Worm (Caenorhabditis elegans): ENCODE results near the gene F41B5.1.

Gene F41B5.1

DNA sequence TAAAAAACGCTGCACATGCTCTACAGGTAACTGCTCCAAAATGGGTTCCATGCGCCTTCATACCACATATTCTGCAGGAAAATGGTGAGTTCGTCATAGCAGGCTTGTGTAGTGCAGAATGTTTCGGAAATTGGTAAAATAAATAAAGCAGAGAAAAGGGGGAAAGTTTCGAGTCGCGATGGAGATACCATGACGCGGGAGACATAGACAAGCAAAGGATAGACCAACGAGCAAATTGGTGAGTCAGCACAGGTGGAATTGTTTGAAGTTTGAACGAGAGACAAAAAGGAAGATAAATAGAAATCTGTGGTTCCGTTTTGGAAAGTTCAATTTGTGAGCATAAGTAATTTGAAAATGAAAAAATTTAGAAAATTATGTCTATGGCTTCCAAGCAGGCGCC, 35.0 kb downstream of the F41B5.1 start, which contains the start of gene nhr-225:
TSS of gene nhr-225 (minus strand) at position 146 of the 400 bp plus-strand sequence.
- TF ChIP-seq fkh-8 (tag; optimal IDR thresholded peaks at IDR 0.05) (no peak), fkh-4 (tag; optimal IDR thresholded peaks at IDR 0.05; ENCODE audit: borderline replicate concordance) (no peak), hlh-4 (tag; optimal IDR thresholded peaks at IDR 0.05) (no peak), elt-3 (tag; optimal IDR thresholded peaks at IDR 0.05) (no peak), zip-4 (GFP tag; optimal IDR thresholded peaks at IDR 0.05) (no peak), lir-3 (tag; optimal IDR thresholded peaks at IDR 0.05; ENCODE audit: poor library complexity) (no peak), ztf-11 (tag; optimal IDR thresholded peaks at IDR 0.05) (no peak), nhr-19 (GFP tag; conservative IDR thresholded peaks at IDR 0.05) (no peak), unc-98 (GFP tag; IDR thresholded peaks at IDR 0.05) (no peak), snu-23 (GFP tag; optimal IDR thresholded peaks at IDR 0.05) (no peak), jun-1 (tag; optimal IDR thresholded peaks at IDR 0.05) (no peak), aly-2 (tag; optimal IDR thresholded peaks at IDR 0.05) (no peak), nhr-12 (tag; optimal IDR thresholded peaks at IDR 0.05) (no peak)

DNA sequence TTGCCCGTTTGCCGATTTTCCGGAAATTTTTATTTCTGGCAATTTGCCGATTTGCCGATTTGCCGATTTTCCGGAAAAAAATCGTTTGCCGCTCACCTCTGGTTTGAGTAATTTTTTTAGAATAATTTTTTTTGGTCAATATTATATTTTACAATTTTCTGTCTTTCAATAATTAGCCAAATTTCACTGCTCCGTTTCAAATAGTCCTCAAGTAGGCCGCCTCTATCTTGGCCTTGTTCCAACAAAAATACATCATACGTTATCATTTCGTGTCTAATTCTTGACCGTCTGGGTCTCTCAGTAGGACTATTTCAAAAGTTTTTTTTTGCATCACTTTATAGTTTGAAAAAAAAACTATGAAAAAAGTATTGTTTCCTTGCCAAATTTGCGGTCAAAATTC, 36.9 kb downstream of the F41B5.1 start, which contains the start of gene nhr-115:
TSS of gene nhr-115 (plus strand) at position 301 of the 400 bp plus-strand sequence.
- TF ChIP-seq nhr-28 (tag; optimal IDR thresholded peaks at IDR 0.05) (no peak), dpl-1 (GFP tag; optimal IDR thresholded peaks at IDR 0.05) (no peak), unc-130 (tag; optimal IDR thresholded peaks at IDR 0.05) (no peak), sup-37 (GFP tag; optimal IDR thresholded peaks at IDR 0.05) (no peak), lin-39 (tag; optimal IDR thresholded peaks at IDR 0.05) (no peak), tlp-1 (tag; optimal IDR thresholded peaks at IDR 0.05) (no peak), pag-3 (tag; optimal IDR thresholded peaks at IDR 0.05; ENCODE audit: borderline replicate concordance, insufficient read depth) (no peak), aly-2 (tag; optimal IDR thresholded peaks at IDR 0.05) (no peak), isw-1 (GFP tag; IDR thresholded peaks at IDR 0.05) (no peak), jun-1 (tag; optimal IDR thresholded peaks at IDR 0.05) (no peak), vab-15 (tag; optimal IDR thresholded peaks at IDR 0.05) (no peak), lsy-2 (tag; optimal IDR thresholded peaks at IDR 0.05) (no peak), lir-3 (tag; optimal IDR thresholded peaks at IDR 0.05; ENCODE audit: poor library complexity) (no peak), elt-2 (tag; optimal IDR thresholded peaks at IDR 0.05) (no peak), fos-1 (tag; optimal IDR thresholded peaks at IDR 0.05) (no peak), zip-4 (GFP tag; optimal IDR thresholded peaks at IDR 0.05) (no peak), efl-3 (GFP tag; optimal IDR thresholded peaks at IDR 0.05) (no peak), egl-27 (tag; optimal IDR thresholded peaks at IDR 0.05) (no peak), fkh-8 (tag; optimal IDR thresholded peaks at IDR 0.05) (no peak)

ce11 chrV:2294577-2294976, 39.2 kb downstream of the F41B5.1 start, which contains the start of gene nhr-226:
Gene nhr-226, plus strand, starts transcription at chrV:2294877.
- no peak for TF ChIP-seq lin-13 (GFP tag; optimal IDR thresholded peaks at IDR 0.05)
- no peak for TF ChIP-seq lin-15B (tag; optimal IDR thresholded peaks at IDR 0.05)
- TF ChIP-seq ztf-11 (tag; optimal IDR thresholded peaks at IDR 0.05): no peak
- no peak for TF ChIP-seq nhr-71 (tag; optimal IDR thresholded peaks at IDR 0.05)
- no peak for TF ChIP-seq hlh-17 (GFP tag; optimal IDR thresholded peaks at IDR 0.05; ENCODE audit: borderline replicate concordance)
- no peak for TF ChIP-seq ets-5 (GFP tag; IDR thresholded peaks at IDR 0.05)
- TF ChIP-seq nhr-47 (tag; optimal IDR thresholded peaks at IDR 0.05): no peak
- TF ChIP-seq C34B4.2 (tag; optimal IDR thresholded peaks at IDR 0.05): no peak
- TF ChIP-seq ceh-90 (tag; optimal IDR thresholded peaks at IDR 0.05): no peak

DNA sequence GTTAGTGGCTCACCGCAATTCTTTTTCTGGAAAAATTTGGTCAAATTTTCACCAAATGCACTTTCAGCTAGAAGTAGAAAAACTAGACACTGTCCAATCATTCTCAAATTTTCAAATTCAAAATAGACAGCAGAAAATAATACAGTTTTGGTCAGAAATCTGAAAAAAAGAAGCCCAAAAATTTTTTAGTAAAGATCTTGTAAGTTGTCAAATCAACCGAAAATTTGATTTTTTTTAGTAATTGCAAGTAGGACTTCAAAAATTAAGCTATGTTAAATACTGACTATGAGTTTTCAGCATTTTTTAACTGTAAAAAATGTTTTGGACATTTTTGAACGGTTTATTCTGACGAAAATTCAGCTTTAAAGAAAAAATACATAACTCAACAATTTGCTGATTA, 45.6 kb downstream of the F41B5.1 start, which contains the start of gene Y19D10B.8:
TSS of gene Y19D10B.8 (minus strand) at position 101 of the 400 bp plus-strand sequence.
- TF ChIP-seq zag-1 (tag; optimal IDR thresholded peaks at IDR 0.05) (no peak), aha-1 (tag; optimal IDR thresholded peaks at IDR 0.05) (no peak), skn-1 (tag; optimal IDR thresholded peaks at IDR 0.05) (no peak), nhr-237 (tag; optimal IDR thresholded peaks at IDR 0.05) (no peak), jun-1 (tag; optimal IDR thresholded peaks at IDR 0.05) (no peak), blmp-1 (tag; optimal IDR thresholded peaks at IDR 0.05) (no peak), irx-1 (tag; optimal IDR thresholded peaks at IDR 0.05) (no peak), mef-2 (tag; optimal IDR thresholded peaks at IDR 0.05) (no peak), ceh-90 (tag; optimal IDR thresholded peaks at IDR 0.05) (no peak), nhr-11 (tag; optimal IDR thresholded peaks at IDR 0.05) (no peak), F16B12.6 (tag; optimal IDR thresholded peaks at IDR 0.05) (no peak), egl-13 (tag; optimal IDR thresholded peaks at IDR 0.05) (no peak), fkh-10 (GFP tag; optimal IDR thresholded peaks at IDR 0.05) (no peak), hlh-17 (GFP tag; optimal IDR thresholded peaks at IDR 0.05; ENCODE audit: borderline replicate concordance) (no peak), rnt-1 (tag; optimal IDR thresholded peaks at IDR 0.05) (no peak), isw-1 (GFP tag; IDR thresholded peaks at IDR 0.05) (no peak), mdl-1 (tag; optimal IDR thresholded peaks at IDR 0.05) (no peak)
